Fruit fly (Drosophila melanogaster): ENCODE measurements around the gene CG7330.

DNA sequence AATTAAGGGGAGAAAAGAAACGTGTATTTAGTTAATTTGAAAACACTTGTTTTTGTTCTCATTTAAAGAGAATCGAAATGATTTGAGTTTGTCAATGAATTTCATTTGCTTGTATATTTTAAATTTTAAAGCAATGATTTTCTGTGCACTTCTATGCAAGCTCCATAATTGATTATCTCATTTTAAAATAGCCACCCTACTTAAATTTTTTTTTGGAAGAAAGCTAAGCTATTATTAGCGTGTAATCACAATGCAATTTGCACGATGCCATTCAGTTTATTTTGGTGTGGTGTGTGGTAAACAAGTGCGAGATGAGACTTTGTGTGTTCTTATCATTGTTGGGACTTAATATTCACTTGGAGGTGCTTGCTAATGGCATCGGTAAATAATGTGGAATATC lies 52.5 kb downstream of the CG7330 start, which contains the start of gene CG7320:
- no peak for TF ChIP-seq CG11902 (GFP tag; optimal IDR thresholded peaks at IDR 0.05)
- TF ChIP-seq lz (GFP tag; optimal IDR thresholded peaks at IDR 0.05): no peak
- no peak for TF ChIP-seq dac (GFP tag; optimal IDR thresholded peaks at IDR 0.05)
- no peak for TF ChIP-seq fkh (GFP tag; optimal IDR thresholded peaks at IDR 0.05)
- no peak for TF ChIP-seq Lpt (GFP tag; optimal IDR thresholded peaks at IDR 0.05)
- no peak for TF ChIP-seq CG3919 (GFP tag; optimal IDR thresholded peaks at IDR 0.05)
- TF ChIP-seq Eip93F (GFP tag; optimal IDR thresholded peaks at IDR 0.05): no peak
- no peak for TF ChIP-seq Sox15 (GFP tag; optimal IDR thresholded peaks at IDR 0.05)
- TF ChIP-seq CG9139 (GFP tag; optimal IDR thresholded peaks at IDR 0.05): no peak
- no peak for TF ChIP-seq CG4318 (GFP tag; optimal IDR thresholded peaks at IDR 0.05)
